Worm (Caenorhabditis elegans): Measurements from ENCODE around the gene sqv-1.

DNA sequence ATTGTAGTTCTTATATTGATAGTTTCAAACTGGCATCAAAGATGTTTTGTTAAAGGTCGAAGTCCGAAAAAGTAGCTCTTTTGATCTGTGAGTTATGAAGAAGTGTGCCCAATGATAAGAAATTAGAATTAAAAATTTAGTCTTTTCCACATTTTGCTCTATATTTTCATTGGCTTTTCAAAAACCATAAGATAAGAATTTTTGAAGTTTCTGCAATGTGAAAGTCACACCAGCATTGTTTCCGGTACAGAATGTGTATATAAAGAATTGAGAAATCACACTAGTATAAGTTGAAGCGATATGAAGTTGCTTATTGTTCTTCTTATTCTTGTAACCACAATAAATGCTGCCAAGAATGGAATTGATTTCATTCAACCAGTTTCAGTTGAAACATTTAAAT, 28.4 kb upstream of the sqv-1 start, which contains the start of gene lys-10:
- no peak for TF ChIP-seq W03F9.2 (tag; optimal IDR thresholded peaks at IDR 0.05)
- TF ChIP-seq him-1 (tag; optimal IDR thresholded peaks at IDR 0.05) = no peak
- TF ChIP-seq dao-5 (tag; optimal IDR thresholded peaks at IDR 0.05) = no peak
